Worm (Caenorhabditis elegans): ENCODE measurements around the gene R02F11.12.

DNA sequence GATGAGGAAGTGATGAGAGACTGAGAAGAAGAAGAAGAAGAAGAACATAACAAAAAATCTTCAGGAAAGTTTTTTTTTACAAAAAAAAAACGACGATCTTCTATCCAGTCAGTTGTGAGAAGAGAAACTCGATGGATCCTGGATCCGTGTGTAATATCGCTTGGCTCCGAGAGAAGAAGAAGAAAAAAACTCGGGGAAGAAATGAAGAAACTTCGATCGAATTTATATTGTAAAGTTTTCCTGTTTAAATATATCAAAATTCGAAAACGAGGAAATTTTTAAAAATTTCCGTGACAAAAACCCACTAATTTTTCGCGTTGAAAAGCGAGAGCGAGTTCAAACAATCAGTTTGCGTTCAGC is 32.8 kb downstream of the R02F11.12 start, which contains the start of gene adss-1:
- no peak for TF ChIP-seq nhr-237 (tag; optimal IDR thresholded peaks at IDR 0.05)
- TF ChIP-seq jun-1 (tag; optimal IDR thresholded peaks at IDR 0.05), result no peak
- no peak for TF ChIP-seq hlh-30 (tag; optimal IDR thresholded peaks at IDR 0.05; ENCODE audit: insufficient read depth)
- no peak for TF ChIP-seq zfp-3 (GFP tag; conservative IDR thresholded peaks at IDR 0.05)
- TF ChIP-seq ama-1 (optimal IDR thresholded peaks at IDR 0.05), result no peak
- TF ChIP-seq snpc-4 (tag; optimal IDR thresholded peaks at IDR 0.05), result no peak
- no peak for TF ChIP-seq pha-4 (GFP tag; IDR thresholded peaks at IDR 0.05)
- no peak for TF ChIP-seq pha-4 (tag; optimal IDR thresholded peaks at IDR 0.05)
- TF ChIP-seq set-16 (GFP tag; IDR thresholded peaks at IDR 0.05), result no peak
- no peak for TF ChIP-seq mdl-1 (tag; optimal IDR thresholded peaks at IDR 0.05)
- no peak for TF ChIP-seq mep-1 (tag; optimal IDR thresholded peaks at IDR 0.05)

Data from whole organism, L4 larva.